Fruit fly (Drosophila melanogaster): ENCODE data around the gene ph-p.

Gene ph-p

dm6 chrX:2083678-2084162 is 54.5 kb downstream of the ph-p start (continued):
- TF ChIP-seq fd85E (GFP tag; optimal IDR thresholded peaks at IDR 0.05) (peak; percentile 92), CG6808 (GFP tag; optimal IDR thresholded peaks at IDR 0.05) (peak; percentile 82), CG3919 (GFP tag; optimal IDR thresholded peaks at IDR 0.05) (peak; percentile 94), spab (GFP tag; optimal IDR thresholded peaks at IDR 0.05) (peak; percentile 80), Hr39 (GFP tag; optimal IDR thresholded peaks at IDR 0.05) (peak; percentile 95), Smox (GFP tag; optimal IDR thresholded peaks at IDR 0.05) (peak; percentile 92), Sox14 (GFP tag; optimal IDR thresholded peaks at IDR 0.05) (peak; percentile 97), net (GFP tag; optimal IDR thresholded peaks at IDR 0.05) (peak; percentile 92)

- TF ChIP-seq fkh (GFP tag; optimal IDR thresholded peaks at IDR 0.05) (no peak), fd85E (GFP tag; optimal IDR thresholded peaks at IDR 0.05) (no peak), CG10631 (GFP tag; optimal IDR thresholded peaks at IDR 0.05) (peak; percentile 81), CG11762 (GFP tag; optimal IDR thresholded peaks at IDR 0.05; ENCODE audit: insufficient read depth) (peak; percentile 83), Sox14 (GFP tag; optimal IDR thresholded peaks at IDR 0.05) (peak; percentile 81), CG8632 (GFP tag; optimal IDR thresholded peaks at IDR 0.05) (peak; percentile 75), CG3919 (GFP tag; optimal IDR thresholded peaks at IDR 0.05) (peak; percentile 86), Eip78C (GFP tag) (peak; percentile 97), CG31627 (GFP tag; optimal IDR thresholded peaks at IDR 0.05) (peak; percentile 92), OdsH (GFP tag; optimal IDR thresholded peaks at IDR 0.05) (peak; percentile 89), ss (GFP tag; optimal IDR thresholded peaks at IDR 0.05) (peak; percentile 71 to 88), Met (GFP tag; optimal IDR thresholded peaks at IDR 0.05) (peak; percentile 79), salr (GFP tag; optimal IDR thresholded peaks at IDR 0.05) (peak; percentile 61 to 83), Gug (GFP tag; IDR thresholded peaks at IDR 0.05) (peak; percentile 89), vri (GFP tag; optimal IDR thresholded peaks at IDR 0.05) (peak; percentile 80), Ets96B (tag; optimal IDR thresholded peaks at IDR 0.05) (peak; percentile 89), Sox15 (GFP tag; optimal IDR thresholded peaks at IDR 0.05) (peak; percentile 83), cyc (GFP tag; optimal IDR thresholded peaks at IDR 0.05) (peak; percentile 87), Blimp-1 (GFP tag; optimal IDR thresholded peaks at IDR 0.05) (peak; percentile 21), CG3032 (tag; optimal IDR thresholded peaks at IDR 0.05) (peak; percentile 88), Eip75B (GFP tag; optimal IDR thresholded peaks at IDR 0.05) (peak; percentile 83), CG9139 (GFP tag; optimal IDR thresholded peaks at IDR 0.05) (peak; percentile 54), CG11294 (GFP tag; IDR thresholded peaks at IDR 0.05) (peak; percentile 85), spab (GFP tag; optimal IDR thresholded peaks at IDR 0.05) (peak; percentile 81), dac (GFP tag; optimal IDR thresholded peaks at IDR 0.05) (peak; percentile 85), Lpt (GFP tag; optimal IDR thresholded peaks at IDR 0.05) (peak; percentile 85), Eip93F (GFP tag; optimal IDR thresholded peaks at IDR 0.05) (no peak), acj6 (GFP tag; optimal IDR thresholded peaks at IDR 0.05) (peak; percentile 87), Hr39 (GFP tag; optimal IDR thresholded peaks at IDR 0.05) (peak; percentile 93), CG10669 (GFP tag; optimal IDR thresholded peaks at IDR 0.05) (peak; percentile 90), CG32006 (GFP tag; optimal IDR thresholded peaks at IDR 0.05) (peak; percentile 91), esn (GFP tag; optimal IDR thresholded peaks at IDR 0.05) (peak; percentile 84), CG34406 (GFP tag; optimal IDR thresholded peaks at IDR 0.05) (peak; percentile 74), CG11902 (GFP tag; optimal IDR thresholded peaks at IDR 0.05) (peak; percentile 79), CG6792 (GFP tag; optimal IDR thresholded peaks at IDR 0.05) (peak; percentile 83), achi (GFP tag; optimal IDR thresholded peaks at IDR 0.05) (peak; percentile 82), CG8319 (GFP tag; optimal IDR thresholded peaks at IDR 0.05) (peak; percentile 74), Hr4 (GFP tag; optimal IDR thresholded peaks at IDR 0.05) (peak; percentile 90), pdm3 (GFP tag; optimal IDR thresholded peaks at IDR 0.05) (peak; percentile 90), CG6854 (GFP tag; optimal IDR thresholded peaks at IDR 0.05) (no peak), svp (GFP tag) (peak; percentile 90), eg (GFP tag; IDR thresholded peaks at IDR 0.05) (peak; percentile 95), fd59A (GFP tag; optimal IDR thresholded peaks at IDR 0.05) (peak; percentile 83), lz (GFP tag; optimal IDR thresholded peaks at IDR 0.05) (peak; percentile 86), CG4318 (GFP tag; optimal IDR thresholded peaks at IDR 0.05) (no peak), topi (GFP tag; optimal IDR thresholded peaks at IDR 0.05) (peak; percentile 88), CG6808 (GFP tag; optimal IDR thresholded peaks at IDR 0.05) (peak; percentile 80)
Measured at dm6 chrX:2083109-2083508, 55.1 kb downstream of the ph-p start.

All from whole organism, prepupa.